Worm (Caenorhabditis elegans): ENCODE measurements around the gene F13A2.3.

DNA sequence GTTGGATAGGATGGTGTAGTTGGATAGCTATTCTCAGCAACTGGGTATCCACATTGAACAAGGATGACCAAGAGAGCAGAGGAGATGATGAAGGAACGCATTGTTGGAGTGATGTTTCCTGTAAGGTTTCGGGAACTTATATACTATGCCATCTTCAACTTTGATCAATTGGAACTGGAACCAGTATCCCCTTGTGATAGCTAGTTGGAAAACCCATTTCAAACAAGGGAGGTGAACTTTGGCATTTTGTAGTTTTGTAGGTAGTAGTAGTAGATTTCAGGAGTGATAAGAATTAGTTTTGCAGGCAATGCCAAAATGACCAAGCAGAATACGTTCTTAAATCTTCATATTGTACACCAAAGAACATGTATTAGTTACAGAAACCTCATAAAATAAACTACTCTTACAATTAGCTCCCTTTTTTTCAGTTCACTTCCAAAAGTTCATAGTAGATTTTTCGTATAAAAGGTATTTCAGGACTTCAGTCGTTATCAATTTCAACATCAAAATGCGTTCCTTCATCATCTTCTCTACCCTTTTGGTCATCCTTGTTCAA is 23.7 kb upstream of the F13A2.3 start, which contains the start of the genes Y47D7A.7 and Y47D7A.2:
- no peak for TF ChIP-seq fos-1 (tag; optimal IDR thresholded peaks at IDR 0.05)
- TF ChIP-seq grh-1 (GFP tag; IDR thresholded peaks at IDR 0.05): no peak
- TF ChIP-seq nhr-47 (tag; optimal IDR thresholded peaks at IDR 0.05): no peak
- TF ChIP-seq mep-1 (tag; optimal IDR thresholded peaks at IDR 0.05): no peak

Data from whole organism, L1 larva.